Fruit fly (Drosophila melanogaster) whole organism, prepupa: ENCODE results near the gene BOD1.

Experiments
- Blimp-1 ChIP-seq: fragments of 200-800 bp; sonication (Bioruptor generic); optimal IDR thresholded peaks from 3 replicates; lab custom pipeline; 2017; ENCODE audit warnings: missing biosample characterization, missing genetic modification characterization, mild to moderate bottlenecking, moderate library complexity, missing genetic modification reagents
- CG10631 ChIP-seq: fragments of 200-800 bp; sonication (Bioruptor generic); optimal IDR thresholded peaks from 2 replicates; lab custom pipeline; 2016; ENCODE audit warnings: missing biosample characterization, missing genetic modification characterization
- CG10669 ChIP-seq: fragments of 200-800 bp; sonication (Bioruptor generic); optimal IDR thresholded peaks from 3 replicates; lab custom pipeline; 2018; ENCODE audit warnings: missing biosample characterization, mild to moderate bottlenecking, missing genetic modification characterization, moderate library complexity
- CG11294 ChIP-seq: fragments of 200-800 bp; sonication (Bioruptor generic); IDR thresholded peaks from 2 replicates; pipeline ENCODE4 v1.3.6; 2022; ENCODE audit warnings: missing biosample characterization, missing genetic modification characterization
- CG11762 ChIP-seq: fragments of 200-800 bp; sonication (Bioruptor generic); optimal IDR thresholded peaks from 3 replicates; lab custom pipeline; 2016; ENCODE audit warnings: missing biosample characterization, missing genetic modification characterization; ENCODE audit not compliant: insufficient read depth
- CG11902 ChIP-seq: fragments of 200-800 bp; sonication (Bioruptor generic); optimal IDR thresholded peaks from 3 replicates; lab custom pipeline; 2016; ENCODE audit warnings: missing biosample characterization, missing genetic modification characterization
- CG15336 ChIP-seq: fragments of 200-800 bp; sonication (Bioruptor generic); IDR thresholded peaks from 2 replicates; pipeline ENCODE4 v1.3.6; 2022; ENCODE audit warnings: missing biosample characterization, missing genetic modification characterization
- CG1621 ChIP-seq: fragments of 200-800 bp; sonication (Bioruptor generic); optimal IDR thresholded peaks from 3 replicates; lab custom pipeline; 2018; ENCODE audit warnings: missing biosample characterization, mild to moderate bottlenecking, missing genetic modification characterization
- CG3032 ChIP-seq: fragments of 200-800 bp; optimal IDR thresholded peaks from 2 replicates; lab custom pipeline; 2019; ENCODE audit warnings: missing biosample characterization, mild to moderate bottlenecking, missing genetic modification characterization, moderate library complexity
- CG32006 ChIP-seq: fragments of 200-800 bp; sonication (Bioruptor generic); optimal IDR thresholded peaks from 3 replicates; lab custom pipeline; 2017; ENCODE audit warnings: missing biosample characterization, mild to moderate bottlenecking, missing genetic modification characterization
- CG4318 ChIP-seq: fragments of 200-800 bp; sonication (Bioruptor generic); optimal IDR thresholded peaks from 3 replicates; lab custom pipeline; 2017; ENCODE audit warnings: missing biosample characterization, mild to moderate bottlenecking, missing genetic modification characterization
- CG6163 ChIP-seq: fragments of 200-800 bp; sonication (Bioruptor generic); IDR thresholded peaks from 3 replicates; pipeline ENCODE4 v1.3.6; 2022; ENCODE audit warnings: missing biosample characterization, missing genetic modification characterization
- CG6276 ChIP-seq: fragments of 200-800 bp; sonication (Bioruptor generic); optimal IDR thresholded peaks from 2 replicates; lab custom pipeline; 2017; ENCODE audit warnings: missing biosample characterization, mild to moderate bottlenecking, missing genetic modification characterization
- CG6792 ChIP-seq: fragments of 200-800 bp; sonication (Bioruptor generic); optimal IDR thresholded peaks from 3 replicates; lab custom pipeline; 2016; ENCODE audit warnings: missing biosample characterization, missing genetic modification characterization
- CG6808 ChIP-seq: fragments of 200-800 bp; sonication (Bioruptor generic); optimal IDR thresholded peaks from 3 replicates; lab custom pipeline; 2017; ENCODE audit warnings: missing biosample characterization, missing genetic modification characterization, mild to moderate bottlenecking, moderate library complexity, missing genetic modification reagents
- CG6854 ChIP-seq: fragments of 200-800 bp; sonication (Bioruptor generic); optimal IDR thresholded peaks from 2 replicates; lab custom pipeline; 2017; ENCODE audit warnings: missing biosample characterization, mild to moderate bottlenecking, missing genetic modification characterization
- CG8119 ChIP-seq: fragments of 200-800 bp; sonication (Bioruptor generic); IDR thresholded peaks from 3 replicates; pipeline ENCODE4 v1.3.6; 2022; ENCODE audit warnings: missing biosample characterization, missing genetic modification characterization
- CG8319 ChIP-seq: fragments of 200-800 bp; sonication (Bioruptor generic); optimal IDR thresholded peaks from 3 replicates; lab custom pipeline; 2016; ENCODE audit warnings: missing biosample characterization, missing genetic modification characterization
- CG9139 ChIP-seq: fragments of 200-800 bp; sonication (Bioruptor generic); optimal IDR thresholded peaks from 3 replicates; lab custom pipeline; 2017; ENCODE audit warnings: missing biosample characterization, mild to moderate bottlenecking, missing genetic modification characterization
- Eip75B ChIP-seq: fragments of 200-800 bp; sonication (Bioruptor generic); optimal IDR thresholded peaks from 3 replicates; lab custom pipeline; 2016; ENCODE audit warnings: missing biosample characterization, missing genetic modification characterization
- Eip78C ChIP-seq: fragments of 200-800 bp; sonication (Bioruptor generic); peaks from one replicate; lab custom pipeline; 2016; ENCODE audit warnings: missing biosample characterization, missing genetic modification characterization
- Eip93F ChIP-seq: fragments of 200-800 bp; sonication (Bioruptor generic); optimal IDR thresholded peaks from 2 replicates; lab custom pipeline; 2016; ENCODE audit warnings: missing biosample characterization, mild to moderate bottlenecking, missing genetic modification characterization
- Ets21C ChIP-seq: fragments of 200-800 bp; sonication (Bioruptor generic); optimal IDR thresholded peaks from 3 replicates; lab custom pipeline; 2016; ENCODE audit warnings: missing biosample characterization, missing genetic modification characterization
- Ets96B ChIP-seq: fragments of 200-800 bp; optimal IDR thresholded peaks from 2 replicates; lab custom pipeline; 2019; ENCODE audit warnings: missing biosample characterization, mild to moderate bottlenecking, missing genetic modification characterization, moderate library complexity
- Gug ChIP-seq: fragments of 200-800 bp; sonication (Bioruptor generic); IDR thresholded peaks from 2 replicates; pipeline ENCODE4 v1.3.6; 2022; ENCODE audit warnings: missing biosample characterization, missing genetic modification characterization
- Hr38 ChIP-seq: sonication (Bioruptor generic); optimal IDR thresholded peaks from 2 replicates; lab custom pipeline; 2016; ENCODE audit warnings: missing biosample characterization, missing genetic modification characterization
- Hr4 ChIP-seq: fragments of 200-800 bp; sonication (Bioruptor generic); optimal IDR thresholded peaks from 3 replicates; lab custom pipeline; 2016; ENCODE audit warnings: missing biosample characterization, missing genetic modification characterization
- Lpt ChIP-seq: fragments of 200-800 bp; sonication (Bioruptor generic); optimal IDR thresholded peaks from 3 replicates; lab custom pipeline; 2016; ENCODE audit warnings: missing biosample characterization, missing genetic modification characterization
- Met ChIP-seq: fragments of 200-800 bp; sonication (Bioruptor generic); optimal IDR thresholded peaks from 3 replicates; lab custom pipeline; 2016; ENCODE audit warnings: missing biosample characterization, missing genetic modification characterization
- OdsH ChIP-seq: fragments of 200-800 bp; sonication (Bioruptor generic); optimal IDR thresholded peaks from 3 replicates; lab custom pipeline; 2016; ENCODE audit warnings: missing biosample characterization, missing genetic modification characterization
- Smox ChIP-seq: fragments of 200-800 bp; sonication (Bioruptor generic); optimal IDR thresholded peaks from 3 replicates; lab custom pipeline; 2016; ENCODE audit warnings: missing biosample characterization, missing genetic modification characterization
- Sox102F ChIP-seq: fragments of 200-800 bp; sonication (Bioruptor generic); optimal IDR thresholded peaks from 2 replicates; lab custom pipeline; 2016; ENCODE audit warnings: missing biosample characterization, mild to moderate bottlenecking, missing genetic modification characterization
- Sox14 ChIP-seq: fragments of 200-800 bp; sonication (Bioruptor generic); optimal IDR thresholded peaks from 3 replicates; lab custom pipeline; 2016; ENCODE audit warnings: missing biosample characterization, missing genetic modification characterization
- Sox15 ChIP-seq: fragments of 200-800 bp; sonication (Bioruptor generic); optimal IDR thresholded peaks from 3 replicates; lab custom pipeline; 2016; ENCODE audit warnings: missing biosample characterization, missing genetic modification characterization
- achi ChIP-seq: fragments of 200-800 bp; sonication (Bioruptor generic); optimal IDR thresholded peaks from 3 replicates; lab custom pipeline; 2016; ENCODE audit warnings: missing biosample characterization, missing genetic modification characterization
- acj6 ChIP-seq: fragments of 200-800 bp; sonication (Bioruptor generic); optimal IDR thresholded peaks from 3 replicates; lab custom pipeline; 2016; ENCODE audit warnings: missing biosample characterization, missing genetic modification characterization
- cyc ChIP-seq: fragments of 200-800 bp; sonication (Bioruptor generic); optimal IDR thresholded peaks from 3 replicates; lab custom pipeline; 2016; ENCODE audit warnings: missing biosample characterization, missing genetic modification characterization
- dsx ChIP-seq: fragments of 200-800 bp; optimal IDR thresholded peaks from 3 replicates; lab custom pipeline; 2019; ENCODE audit warnings: missing biosample characterization, mild to moderate bottlenecking, missing genetic modification characterization, moderate library complexity; ENCODE audit not compliant: poor library complexity, severe bottlenecking
- esn ChIP-seq: fragments of 200-800 bp; sonication (Bioruptor generic); optimal IDR thresholded peaks from 2 replicates; lab custom pipeline; 2016; ENCODE audit warnings: missing biosample characterization, mild to moderate bottlenecking, missing genetic modification characterization, moderate library complexity
- fd59A ChIP-seq: fragments of 200-800 bp; sonication (Bioruptor generic); optimal IDR thresholded peaks from 2 replicates; lab custom pipeline; 2017; ENCODE audit warnings: missing biosample characterization, mild to moderate bottlenecking, missing genetic modification characterization, missing genetic modification reagents
- fd85E ChIP-seq: fragments of 200-800 bp; sonication (Bioruptor generic); optimal IDR thresholded peaks from 3 replicates; lab custom pipeline; 2016; ENCODE audit warnings: missing biosample characterization, missing genetic modification characterization
- fkh ChIP-seq: fragments of 200-800 bp; sonication (Bioruptor generic); optimal IDR thresholded peaks from 3 replicates; lab custom pipeline; 2017; ENCODE audit warnings: missing biosample characterization, mild to moderate bottlenecking, missing genetic modification characterization, moderate library complexity
- lz ChIP-seq: fragments of 200-800 bp; sonication (Bioruptor generic); optimal IDR thresholded peaks from 3 replicates; lab custom pipeline; 2016; ENCODE audit warnings: missing biosample characterization, missing genetic modification characterization
- net ChIP-seq: fragments of 200-800 bp; sonication (Bioruptor generic); optimal IDR thresholded peaks from 3 replicates; lab custom pipeline; 2016; ENCODE audit warnings: missing biosample characterization, missing genetic modification characterization
- pdm3 ChIP-seq: fragments of 200-800 bp; sonication (Bioruptor generic); optimal IDR thresholded peaks from 3 replicates; lab custom pipeline; 2016; ENCODE audit warnings: missing biosample characterization, missing genetic modification characterization
- ss ChIP-seq, 2 experiments: fragments of 200-800 bp; sonication (Bioruptor generic); optimal IDR thresholded peaks; 2 replicates in 1 of 2; 3 replicates in 1 of 2; lab custom pipeline; 2017 to 2018; ENCODE audit warnings: mild to moderate bottlenecking in 2 of 2, missing biosample characterization in 2 of 2, missing genetic modification characterization in 2 of 2, moderate library complexity in 1 of 2
- svp ChIP-seq: fragments of 200-800 bp; sonication (Bioruptor generic); peaks from one replicate; lab custom pipeline; 2016; ENCODE audit warnings: missing biosample characterization, missing genetic modification characterization
- topi ChIP-seq: fragments of 200-800 bp; sonication (Bioruptor generic); optimal IDR thresholded peaks from 3 replicates; lab custom pipeline; 2016; ENCODE audit warnings: missing biosample characterization, missing genetic modification characterization
- vri ChIP-seq: fragments of 200-800 bp; sonication (Bioruptor generic); optimal IDR thresholded peaks from 3 replicates; lab custom pipeline; 2016; ENCODE audit warnings: missing biosample characterization, mild to moderate bottlenecking, missing genetic modification characterization

The BOD1 gene

DNA sequence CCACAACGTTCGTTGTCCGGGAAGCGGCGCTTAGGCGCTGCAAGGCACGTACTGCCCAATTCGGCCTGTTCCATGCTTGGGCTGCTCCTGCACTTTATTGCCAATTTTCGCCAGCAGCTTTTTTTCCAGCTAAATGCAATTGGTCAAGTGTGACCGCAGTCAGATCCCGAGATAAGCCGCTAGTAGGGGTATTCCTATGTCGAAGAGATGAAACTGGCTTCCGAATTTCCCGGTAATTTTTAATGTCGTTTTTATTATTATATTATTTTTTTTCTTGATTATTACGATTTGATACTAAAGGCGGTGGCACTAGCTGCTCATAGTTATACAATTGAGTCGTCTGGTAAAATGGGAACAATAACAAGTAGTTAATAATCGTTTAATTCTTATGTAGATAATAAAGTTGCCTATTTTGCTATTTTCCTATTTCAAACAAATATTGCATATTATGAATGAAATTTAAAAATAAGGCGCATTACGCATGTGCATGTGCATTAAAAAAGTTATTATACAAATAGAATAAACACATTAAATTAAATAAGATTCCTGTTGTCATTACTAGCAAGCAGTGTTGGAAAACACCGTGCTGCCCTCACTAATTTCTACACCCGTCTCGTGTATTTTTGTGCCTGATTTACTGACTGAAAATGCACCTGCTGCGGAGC lies 21.6 kb upstream of the BOD1 start, which contains the start of the genes CG5003 and mRpS22 (continued):
- TF ChIP-seq net (peak; percentile 39), dsx (no peak), CG8319 (GFP tag; lab: Kevin White, UChicago) (peak; percentile 12), Eip78C (GFP tag; lab: Kevin White, UChicago) (peak; percentile 81), CG10669 (GFP tag; lab: Kevin White, UChicago) (peak; percentile 32), cyc (GFP tag; lab: Kevin White, UChicago) (peak; percentile 49), Ets96B (tag; lab: Kevin White, UChicago) (peak; percentile 12), svp (peak; percentile 64), CG15336 (GFP tag; lab: Robert Waterston, UW) (no peak)

DNA sequence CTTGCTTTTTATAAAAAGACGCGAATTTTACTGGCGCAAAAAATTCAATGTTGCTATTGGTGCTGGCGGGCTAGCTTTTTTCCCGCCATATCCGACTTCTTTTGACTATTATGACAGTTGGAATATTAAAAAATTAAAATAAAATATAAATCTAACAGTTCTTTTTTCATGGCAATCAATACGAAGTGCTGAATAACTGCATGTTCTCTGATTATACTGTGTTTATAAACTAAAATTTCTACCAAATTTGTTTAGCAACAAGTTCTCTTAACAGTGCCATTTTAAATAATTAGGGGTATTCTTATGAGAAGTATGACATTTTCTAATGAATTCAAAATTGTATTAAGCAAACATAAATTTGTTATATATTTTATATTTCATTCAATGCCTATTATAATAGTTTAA lies 18.7 kb upstream of the BOD1 start, which contains the start of gene Boh1:
Boh1 (minus strand) TSS at position 76 of the 405 bp plus-strand sequence.
- TF ChIP-seq Lpt (GFP tag; lab: Kevin White, UChicago) (no peak), lz (peak; percentile 19), CG10631 (peak; percentile 13), Met (peak; percentile 48), fd59A (GFP tag; lab: Kevin White, UChicago) (no peak), topi (GFP tag; lab: Kevin White, UChicago) (peak; percentile 32), CG15336 (GFP tag; lab: Robert Waterston, UW) (no peak), Ets21C (GFP tag; lab: Kevin White, UChicago) (no peak), CG32006 (GFP tag; lab: Kevin White, UChicago) (no peak), CG9139 (GFP tag; lab: Kevin White, UChicago) (no peak), ss (GFP tag; optimal IDR thresholded peaks at IDR 0.05; lab: Kevin White, UChicago) (no peak), CG6808 (GFP tag; lab: Kevin White, UChicago) (no peak), Sox102F (GFP tag; lab: Kevin White, UChicago) (peak; percentile 1), fkh (GFP tag; lab: Kevin White, UChicago) (peak; percentile 38), Eip93F (GFP tag; lab: Kevin White, UChicago) (no peak), CG3032 (tag; lab: Kevin White, UChicago) (peak; percentile 45), dsx (peak; percentile 66), acj6 (GFP tag; lab: Kevin White, UChicago) (no peak), CG1621 (tag; lab: Kevin White, UChicago) (no peak), CG6163 (GFP tag; lab: Robert Waterston, UW) (no peak), CG6854 (GFP tag; lab: Kevin White, UChicago) (no peak), Hr4 (GFP tag; lab: Kevin White, UChicago) (no peak), CG8119 (GFP tag; lab: Robert Waterston, UW) (no peak), vri (GFP tag; lab: Kevin White, UChicago) (no peak), Blimp-1 (no peak), CG4318 (no peak), fd85E (GFP tag; lab: Kevin White, UChicago) (no peak), Gug (no peak), OdsH (GFP tag; lab: Kevin White, UChicago) (peak; percentile 29), CG6792 (GFP tag; lab: Kevin White, UChicago) (peak; percentile 11), esn (GFP tag; lab: Kevin White, UChicago) (peak; percentile 44), CG6276 (GFP tag; lab: Kevin White, UChicago) (no peak), Hr38 (GFP tag; lab: Kevin White, UChicago) (no peak), Smox (GFP tag; lab: Kevin White, UChicago) (peak; percentile 33), Eip75B (GFP tag; lab: Kevin White, UChicago) (no peak), CG11902 (GFP tag; lab: Kevin White, UChicago) (no peak), pdm3 (GFP tag; lab: Kevin White, UChicago) (peak; percentile 23), svp (peak; percentile 69), Sox15 (GFP tag; lab: Kevin White, UChicago) (no peak), CG11294 (GFP tag; lab: Robert Waterston, UW) (no peak), Sox14 (GFP tag; lab: Kevin White, UChicago) (no peak), net (no peak), cyc (GFP tag; lab: Kevin White, UChicago) (peak; percentile 4), achi (GFP tag; lab: Kevin White, UChicago) (peak; percentile 79), CG11762 (GFP tag; lab: Kevin White, UChicago) (no peak)
